Fruit fly (Drosophila melanogaster) whole organism, adult: ENCODE results near the gene Hasp.

Experiments
- CG11617 ChIP-seq: fragments of 200-800 bp; sonication (Bioruptor generic); optimal IDR thresholded peaks from 2 replicates; lab custom pipeline; 2017; ENCODE audit warnings: mild to moderate bottlenecking, missing biosample characterization, missing genetic modification reagents, missing genetic modification characterization
- CG12768 ChIP-seq: fragments of 200-800 bp; sonication (Bioruptor generic); optimal IDR thresholded peaks from 2 replicates; lab custom pipeline; 2017; ENCODE audit warnings: missing biosample characterization, missing genetic modification characterization, mild to moderate bottlenecking, moderate library complexity, missing genetic modification reagents
- CG1620 ChIP-seq: fragments of 200-800 bp; sonication (Bioruptor generic); optimal IDR thresholded peaks from 2 replicates; lab custom pipeline; 2016; ENCODE audit warnings: missing biosample characterization, missing genetic modification characterization
- CG33017 ChIP-seq: fragments of 200-800 bp; sonication (Bioruptor generic); optimal IDR thresholded peaks from 2 replicates; lab custom pipeline; 2018; ENCODE audit warnings: missing biosample characterization, mild to moderate bottlenecking, missing genetic modification characterization, moderate library complexity
- CG5204 ChIP-seq: fragments of 200-800 bp; sonication (Bioruptor generic); optimal IDR thresholded peaks from 2 replicates; lab custom pipeline; 2016; ENCODE audit warnings: missing biosample characterization, missing genetic modification characterization
- Clk ChIP-seq: fragments of 200-800 bp; sonication (Bioruptor generic); optimal IDR thresholded peaks from 2 replicates; lab custom pipeline; 2017; ENCODE audit warnings: missing biosample characterization, missing genetic modification characterization
- Crg-1 ChIP-seq: fragments of 200-800 bp; sonication (Bioruptor generic); optimal IDR thresholded peaks from 2 replicates; lab custom pipeline; 2016; ENCODE audit warnings: missing biosample characterization, missing genetic modification characterization
- Hr96 ChIP-seq: fragments of 200-800 bp; sonication (Bioruptor generic); optimal IDR thresholded peaks from 2 replicates; lab custom pipeline; 2016; ENCODE audit warnings: missing biosample characterization, missing genetic modification characterization
- bab1 ChIP-seq: fragments of 200-800 bp; sonication (Bioruptor generic); optimal IDR thresholded peaks from 3 replicates; lab custom pipeline; 2019; ENCODE audit warnings: missing biosample characterization, mild to moderate bottlenecking, missing genetic modification characterization, moderate library complexity
- cic ChIP-seq: fragments of 200-800 bp; sonication (Bioruptor generic); optimal IDR thresholded peaks from 2 replicates; lab custom pipeline; 2017; ENCODE audit warnings: missing biosample characterization, mild to moderate bottlenecking, missing genetic modification characterization, moderate library complexity
- pad ChIP-seq: fragments of 200-800 bp; sonication (Bioruptor generic); optimal IDR thresholded peaks from 3 replicates; lab custom pipeline; 2017; ENCODE audit warnings: missing biosample characterization, missing genetic modification characterization, mild to moderate bottlenecking, moderate library complexity, missing genetic modification reagents
- tj ChIP-seq: fragments of 200-800 bp; sonication (Bioruptor generic); optimal IDR thresholded peaks from 3 replicates; lab custom pipeline; 2017; ENCODE audit warnings: missing biosample characterization, mild to moderate bottlenecking, missing genetic modification characterization, moderate library complexity

DNA sequence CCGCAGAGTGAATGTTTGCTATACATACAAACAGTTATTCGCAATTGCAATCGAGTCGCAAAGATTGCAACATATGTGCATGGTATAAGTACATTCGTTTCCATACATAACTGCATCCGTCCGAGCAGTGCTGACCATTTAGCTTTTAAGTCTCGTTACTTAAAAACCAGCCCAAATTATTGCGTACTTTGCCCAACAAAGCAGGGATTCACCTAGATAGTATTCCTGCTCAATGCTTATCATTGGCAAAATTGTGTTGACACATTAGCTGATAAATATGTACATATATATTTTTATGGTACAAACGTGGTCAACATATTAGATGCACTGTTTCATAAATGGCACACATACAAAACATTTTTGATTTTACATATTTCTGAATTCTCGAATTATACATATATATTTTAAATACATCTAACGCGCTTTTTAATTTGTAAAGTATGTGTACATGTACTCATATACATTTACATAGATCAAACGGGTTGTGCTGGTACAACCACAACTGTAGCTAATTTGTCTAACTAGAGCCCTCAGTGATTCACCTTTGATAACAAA, 26.1 kb upstream of the Hasp start:
- TF ChIP-seq CG33017 (peak; percentile 21), CG11617 (no peak), Hr96 (GFP tag; lab: Kevin White, UChicago) (no peak), CG1620 (GFP tag; lab: Kevin White, UChicago) (no peak), bab1 (GFP tag; lab: Kevin White, UChicago) (no peak), tj (no peak), pad (GFP tag; lab: Kevin White, UChicago) (no peak), Clk (no peak), CG12768 (GFP tag; lab: Kevin White, UChicago) (no peak), CG5204 (GFP tag; lab: Kevin White, UChicago) (no peak), Crg-1 (GFP tag; lab: Kevin White, UChicago) (no peak), cic (GFP tag; lab: Kevin White, UChicago) (no peak)
